Worm (Caenorhabditis elegans) whole organism, late embryonic: ENCODE results near the gene lonp-2.

Source experiments
- K09A11.1 ChIP-seq: sonication (generic microtip); optimal IDR thresholded peaks from 2 replicates; lab custom pipeline; 2017; ENCODE audit warnings: antibody characterized with exemption, mild to moderate bottlenecking, missing genetic modification characterization, missing compliant biosample characterization; ENCODE audit not compliant: insufficient read depth
- T23F11.4 ChIP-seq: fragments of 200-800 bp; sonication (Bioruptor generic); optimal IDR thresholded peaks from 2 replicates; lab custom pipeline; 2018; ENCODE audit warnings: mild to moderate bottlenecking, missing genetic modification characterization, missing compliant biosample characterization
- Y22D7AL.16 ChIP-seq: sonication (generic microtip); optimal IDR thresholded peaks from 2 replicates; lab custom pipeline; 2016; ENCODE audit warnings: missing genetic modification characterization, missing compliant biosample characterization
- ceh-30 ChIP-seq: fragments of 150-350 bp; optimal IDR thresholded peaks from 2 replicates; lab custom pipeline; 2014; ENCODE audit warnings: missing biosample characterization, missing genetic modification characterization
- ceh-34 ChIP-seq: sonication (generic microtip); optimal IDR thresholded peaks from 2 replicates; lab custom pipeline; 2016; ENCODE audit warnings: mild to moderate bottlenecking, missing genetic modification characterization, missing compliant biosample characterization
- ceh-48 ChIP-seq: sonication (generic microtip); optimal IDR thresholded peaks from 2 replicates; lab custom pipeline; 2016; ENCODE audit warnings: missing genetic modification characterization, inconsistent platforms, missing compliant biosample characterization
- elt-4 ChIP-seq: sonication (generic microtip); optimal IDR thresholded peaks from 2 replicates; lab custom pipeline; 2016; ENCODE audit warnings: missing genetic modification characterization, missing compliant biosample characterization
- fkh-10 ChIP-seq: fragments of 150-350 bp; optimal IDR thresholded peaks from 2 replicates; lab custom pipeline; 2014; ENCODE audit warnings: missing biosample characterization, missing genetic modification reagents, missing genetic modification characterization
- hlh-6 ChIP-seq: sonication (generic microtip); optimal IDR thresholded peaks from 2 replicates; lab custom pipeline; 2016; ENCODE audit warnings: missing genotype, missing genetic modification characterization, missing compliant biosample characterization
- lim-6 ChIP-seq: sonication (generic microtip); optimal IDR thresholded peaks from 2 replicates; lab custom pipeline; 2016; ENCODE audit warnings: missing genetic modification characterization, missing compliant biosample characterization
- nfya-1 ChIP-seq: sonication (generic microtip); optimal IDR thresholded peaks from 2 replicates; lab custom pipeline; 2017; ENCODE audit warnings: missing genetic modification characterization, mild to moderate bottlenecking, missing compliant biosample characterization, antibody characterized with exemption, moderate library complexity
- sox-4 ChIP-seq: sonication (generic microtip); optimal IDR thresholded peaks from 2 replicates; lab custom pipeline; 2017; ENCODE audit warnings: mild to moderate bottlenecking, missing genetic modification characterization, inconsistent platforms, missing compliant biosample characterization

Gene lonp-2

DNA sequence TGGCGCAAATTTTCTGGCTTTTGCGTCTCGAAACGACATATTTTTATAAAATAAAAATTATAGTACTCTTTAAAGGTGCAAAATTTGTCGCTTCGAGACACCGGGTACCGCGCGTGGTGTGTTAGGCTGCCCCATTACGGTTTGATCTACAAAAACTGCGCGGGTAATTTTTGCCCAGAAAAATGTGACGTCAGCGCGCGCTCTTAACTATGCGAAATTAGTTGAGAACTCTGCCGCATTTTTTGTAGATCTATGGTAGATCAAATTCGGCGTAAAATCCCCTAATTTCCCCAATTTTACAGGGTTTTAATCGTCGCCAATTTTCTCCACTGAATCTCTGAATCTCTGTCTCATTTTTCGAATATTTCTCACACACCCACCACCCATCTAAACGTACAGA, 52.9 kb downstream of the lonp-2 start, which contains the start of gene Y75B8A.8:
Y75B8A.8 (plus strand) TSS at position 301 of the 400 bp plus-strand sequence.
- TF ChIP-seq T23F11.4 (no peak), sox-4 (no peak), fkh-10 (GFP tag; lab: Kevin White, UChicago) (no peak), K09A11.1 (tag; lab: Kevin White, UChicago) (no peak), Y22D7AL.16 (tag; lab: Kevin White, UChicago) (no peak), ceh-34 (tag; lab: Kevin White, UChicago) (no peak), ceh-30 (tag; lab: Kevin White, UChicago) (no peak), hlh-6 (tag; lab: Kevin White, UChicago) (no peak), elt-4 (tag; lab: Kevin White, UChicago) (no peak), ceh-48 (no peak), lim-6 (no peak)

DNA sequence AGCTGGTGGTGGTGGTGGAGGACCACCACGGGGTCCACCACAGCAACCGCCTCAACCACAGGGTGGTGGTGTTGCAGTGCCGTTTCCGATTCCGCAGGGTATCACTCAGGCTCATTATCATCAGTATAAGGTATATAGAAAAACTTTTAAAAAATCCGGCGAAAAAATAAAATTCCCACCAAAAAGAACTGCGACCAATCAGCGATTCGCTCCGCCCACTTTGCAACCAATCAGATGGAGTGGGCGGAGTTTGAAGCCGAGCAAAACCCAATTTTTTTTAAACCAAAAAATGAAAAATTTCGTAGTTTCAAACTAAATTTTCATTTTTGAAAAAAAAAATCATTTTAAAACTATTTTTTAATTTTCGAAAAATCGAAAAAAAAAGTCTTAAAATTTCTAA, 53.4 kb downstream of the lonp-2 start:
- TF ChIP-seq nfya-1 (tag; lab: Kevin White, UChicago), result peak; percentile 78
- no peak for TF ChIP-seq ceh-34 (tag; lab: Kevin White, UChicago)
- TF ChIP-seq, all 69 proteins: peak for 1
